Worm (Caenorhabditis elegans) whole organism, L4 larva: ENCODE results near the gene pqn-54.

Experiments
- F26F4.8 ChIP-seq: fragments of 200-800 bp; sonication (Bioruptor generic); conservative IDR thresholded peaks from 2 replicates; pipeline ENCODE4 v1.3.6; 2022; ENCODE audit warnings: missing genetic modification characterization, missing compliant biosample characterization
- F44E2.7 ChIP-seq: fragments of 200-800 bp; sonication (Bioruptor generic); IDR thresholded peaks from 2 replicates; pipeline ENCODE4 v2.1.2; 2022; ENCODE audit warnings: missing genetic modification characterization, missing compliant biosample characterization
- F49E8.2 ChIP-seq: sonication (generic microtip); optimal IDR thresholded peaks from 2 replicates; lab custom pipeline; 2016; ENCODE audit warnings: missing compliant biosample characterization, mild to moderate bottlenecking, missing genetic modification characterization, borderline replicate concordance
- T20F7.1 ChIP-seq: fragments of 200-800 bp; sonication (Bioruptor generic); optimal IDR thresholded peaks from 2 replicates; lab custom pipeline; 2018; ENCODE audit warnings: mild to moderate bottlenecking, missing genetic modification characterization, missing compliant biosample characterization
- T26A8.4 ChIP-seq: fragments of 200-800 bp; sonication (Bioruptor generic); IDR thresholded peaks from 2 replicates; pipeline ENCODE4 v1.3.6; 2022; ENCODE audit warnings: missing genetic modification characterization, missing compliant biosample characterization
- Y48G9A.11 ChIP-seq: fragments of 200-800 bp; sonication (Bioruptor generic); IDR thresholded peaks from 2 replicates; pipeline ENCODE4 v1.3.6; 2022; ENCODE audit warnings: missing genetic modification reagents, missing genetic modification characterization, missing compliant biosample characterization
- ZK337.2 ChIP-seq: fragments of 200-800 bp; sonication (Bioruptor generic); IDR thresholded peaks from 2 replicates; pipeline ENCODE4 v1.3.6; 2022; ENCODE audit warnings: missing genetic modification reagents, missing genetic modification characterization, missing compliant biosample characterization
- attf-4 ChIP-seq: sonication (generic microtip); optimal IDR thresholded peaks from 3 replicates; lab custom pipeline; 2017; ENCODE audit warnings: missing biosample characterization, missing genetic modification characterization
- ceh-20 ChIP-seq: fragments of 200-800 bp; sonication (Bioruptor generic); IDR thresholded peaks from 2 replicates; pipeline ENCODE4 v1.3.6; 2022; ENCODE audit warnings: missing genetic modification reagents, missing genetic modification characterization, missing compliant biosample characterization
- ceh-28 ChIP-seq: fragments of 150-350 bp; optimal IDR thresholded peaks from 2 replicates; lab custom pipeline; 2014; ENCODE audit warnings: missing biosample characterization, missing genetic modification reagents, missing genetic modification characterization
- ceh-44 ChIP-seq: fragments of 200-800 bp; sonication (Bioruptor generic); IDR thresholded peaks from 2 replicates; pipeline ENCODE4 v1.3.6; 2022; ENCODE audit warnings: missing genetic modification reagents, missing genetic modification characterization, missing compliant biosample characterization
- ceh-62 ChIP-seq: sonication (generic microtip); optimal IDR thresholded peaks from 2 replicates; lab custom pipeline; 2017; ENCODE audit warnings: missing biosample characterization, missing genetic modification characterization
- ceh-82 ChIP-seq: sonication (generic microtip); optimal IDR thresholded peaks from 2 replicates; lab custom pipeline; 2017; ENCODE audit warnings: missing biosample characterization, missing genetic modification characterization
- ces-1 ChIP-seq: fragments of 150-350 bp; sonication (generic microtip); optimal IDR thresholded peaks from 4 replicates; lab custom pipeline; 2014; ENCODE audit warnings: missing biosample characterization, missing genetic modification reagents, missing genetic modification characterization
- ctbp-1 ChIP-seq: fragments of 200-800 bp; sonication (Bioruptor generic); IDR thresholded peaks from 2 replicates; pipeline ENCODE4 v1.3.6; 2022; ENCODE audit warnings: missing genetic modification reagents, missing genetic modification characterization, missing compliant biosample characterization
- daf-16 ChIP-seq, 3 experiments: sonication (generic microtip); optimal IDR thresholded peaks; 2 replicates each; lab custom pipeline; 2016 to 2017; ENCODE audit warnings: missing genetic modification characterization in 3 of 3, missing genetic modification reagents in 3 of 3, mild to moderate bottlenecking in 2 of 3, missing compliant biosample characterization in 2 of 3, missing biosample characterization in 1 of 3, moderate library complexity in 1 of 3
- daf-8 ChIP-seq: fragments of 200-800 bp; sonication (Bioruptor generic); IDR thresholded peaks from 2 replicates; pipeline ENCODE4 v1.3.6; 2022; ENCODE audit warnings: missing genetic modification characterization, missing compliant biosample characterization
- dmd-8 ChIP-seq: fragments of 200-800 bp; sonication (Bioruptor generic); IDR thresholded peaks from 2 replicates; pipeline ENCODE4 v1.3.6; 2022; ENCODE audit warnings: missing genetic modification characterization, missing compliant biosample characterization
- dmd-9 ChIP-seq: fragments of 200-800 bp; sonication (Bioruptor generic); IDR thresholded peaks from 2 replicates; pipeline ENCODE4 v1.3.6; 2022; ENCODE audit warnings: missing genetic modification reagents, missing genetic modification characterization, missing compliant biosample characterization
- duxl-1 ChIP-seq: sonication (generic microtip); optimal IDR thresholded peaks from 2 replicates; lab custom pipeline; 2016; ENCODE audit warnings: mild to moderate bottlenecking, missing genetic modification characterization, moderate library complexity, missing compliant biosample characterization; ENCODE audit not compliant: poor library complexity
- dve-1 ChIP-seq: sonication (generic microtip); optimal IDR thresholded peaks from 2 replicates; lab custom pipeline; 2017; ENCODE audit warnings: antibody characterized with exemption, mild to moderate bottlenecking, missing genetic modification characterization, missing compliant biosample characterization; ENCODE audit not compliant: insufficient read depth
- fos-1 ChIP-seq: fragments of 150-350 bp; optimal IDR thresholded peaks from 2 replicates; lab custom pipeline; 2014; ENCODE audit warnings: missing biosample characterization, missing genetic modification characterization
- gei-8 ChIP-seq: fragments of 200-800 bp; sonication (Bioruptor generic); optimal IDR thresholded peaks from 2 replicates; lab custom pipeline; 2018; ENCODE audit warnings: mild to moderate bottlenecking, missing genetic modification characterization, missing compliant biosample characterization
- hlh-11 ChIP-seq: fragments of 200-800 bp; sonication (Bioruptor generic); optimal IDR thresholded peaks from 2 replicates; lab custom pipeline; 2018; ENCODE audit warnings: mild to moderate bottlenecking, missing genetic modification characterization, missing compliant biosample characterization
- hlh-30 ChIP-seq: sonication (generic microtip); optimal IDR thresholded peaks from 2 replicates; lab custom pipeline; 2017; ENCODE audit warnings: antibody characterized with exemption, mild to moderate bottlenecking, missing genetic modification characterization, missing compliant biosample characterization; ENCODE audit not compliant: insufficient read depth
- lim-7 ChIP-seq: fragments of 200-800 bp; sonication (Bioruptor generic); IDR thresholded peaks from 2 replicates; pipeline ENCODE4 v1.3.6; 2022; ENCODE audit warnings: missing genetic modification characterization, missing compliant biosample characterization
- lin-13 ChIP-seq: fragments of 150-350 bp; optimal IDR thresholded peaks from 2 replicates; lab custom pipeline; 2014; ENCODE audit warnings: missing biosample characterization, missing genetic modification reagents, missing genetic modification characterization
- lin-15B ChIP-seq: fragments of 150-350 bp; sonication (generic microtip); optimal IDR thresholded peaks from 3 replicates; lab custom pipeline; 2014; ENCODE audit warnings: missing biosample characterization, missing genetic modification characterization
- lin-29 ChIP-seq: fragments of 200-800 bp; sonication (Bioruptor generic); IDR thresholded peaks from 2 replicates; pipeline ENCODE4 v1.3.6; 2022; ENCODE audit warnings: missing genetic modification reagents, missing genetic modification characterization, missing compliant biosample characterization
- lir-3 ChIP-seq: sonication (generic microtip); optimal IDR thresholded peaks from 2 replicates; lab custom pipeline; 2016; ENCODE audit warnings: mild to moderate bottlenecking, missing genetic modification characterization, missing compliant biosample characterization
- madf-5 ChIP-seq, 2 experiments: fragments of 200-800 bp; sonication (Bioruptor generic); IDR thresholded peaks; 2 replicates each; pipeline ENCODE4 v1.3.6; 2022; ENCODE audit warnings: missing compliant biosample characterization in 2 of 2, missing genetic modification characterization in 2 of 2
- madf-9 ChIP-seq: fragments of 200-800 bp; sonication (Bioruptor generic); conservative IDR thresholded peaks from 2 replicates; pipeline ENCODE4 v1.3.6; 2022; ENCODE audit warnings: missing genetic modification reagents, missing genetic modification characterization, missing compliant biosample characterization
- mdl-1 ChIP-seq, 2 experiments: fragments of 150-350 bp in 1 of 2; sonication (generic microtip) in 1 of 2; optimal IDR thresholded peaks; 2 replicates each; lab custom pipeline; 2014 to 2017; ENCODE audit warnings: missing biosample characterization in 2 of 2, missing genetic modification characterization in 2 of 2
- nhr-25 ChIP-seq: sonication (generic microtip); optimal IDR thresholded peaks from 2 replicates; lab custom pipeline; 2017; ENCODE audit warnings: missing genetic modification characterization, mild to moderate bottlenecking, missing compliant biosample characterization, antibody characterized with exemption, moderate library complexity, borderline replicate concordance; ENCODE audit not compliant: insufficient read depth
- nhr-28 ChIP-seq: fragments of 150-350 bp; optimal IDR thresholded peaks from 2 replicates; lab custom pipeline; 2014; ENCODE audit warnings: missing biosample characterization, missing genetic modification characterization
- nhr-42 ChIP-seq: fragments of 200-800 bp; sonication (Bioruptor generic); IDR thresholded peaks from 2 replicates; pipeline ENCODE4 v1.3.6; 2022; ENCODE audit warnings: missing genetic modification characterization, missing compliant biosample characterization
- nhr-48 ChIP-seq: sonication (generic microtip); optimal IDR thresholded peaks from 2 replicates; lab custom pipeline; 2016; ENCODE audit warnings: mild to moderate bottlenecking, missing genetic modification characterization, missing compliant biosample characterization
- nhr-76 ChIP-seq: fragments of 150-350 bp; optimal IDR thresholded peaks from 2 replicates; lab custom pipeline; 2014; ENCODE audit warnings: missing biosample characterization, missing genetic modification characterization
- nhr-77 ChIP-seq: fragments of 150-350 bp; optimal IDR thresholded peaks from 2 replicates; lab custom pipeline; 2014; ENCODE audit warnings: missing biosample characterization, missing genetic modification characterization
- php-3 ChIP-seq: fragments of 200-800 bp; sonication (Bioruptor generic); IDR thresholded peaks from 2 replicates; pipeline ENCODE4 v1.3.6; 2022; ENCODE audit warnings: missing genetic modification reagents, missing genetic modification characterization, missing compliant biosample characterization
- pqm-1 ChIP-seq: sonication (generic microtip); optimal IDR thresholded peaks from 2 replicates; lab custom pipeline; 2017; ENCODE audit warnings: missing biosample characterization, missing genetic modification characterization
- set-16 ChIP-seq: fragments of 200-800 bp; sonication (Bioruptor generic); IDR thresholded peaks from 2 replicates; pipeline ENCODE4 v1.3.6; 2022; ENCODE audit warnings: missing genetic modification reagents, missing genetic modification characterization, missing compliant biosample characterization
- spr-1 ChIP-seq: sonication (generic microtip); optimal IDR thresholded peaks from 2 replicates; lab custom pipeline; 2016; ENCODE audit warnings: mild to moderate bottlenecking, missing genetic modification characterization, missing compliant biosample characterization
- tag-97 ChIP-seq: fragments of 200-800 bp; sonication (Bioruptor generic); IDR thresholded peaks from 2 replicates; pipeline ENCODE4 v1.3.6; 2022; ENCODE audit warnings: missing genetic modification characterization, missing compliant biosample characterization
- tra-1 ChIP-seq: fragments of 200-800 bp; sonication (Bioruptor generic); IDR thresholded peaks from 2 replicates; pipeline ENCODE4 v1.3.6; 2022; ENCODE audit warnings: missing genetic modification reagents, missing genetic modification characterization, missing compliant biosample characterization
- unc-39 ChIP-seq: sonication (generic microtip); optimal IDR thresholded peaks from 2 replicates; lab custom pipeline; 2017; ENCODE audit warnings: missing biosample characterization, missing genetic modification characterization
- unc-62 ChIP-seq, 3 experiments: fragments of 150-350 bp in 1 of 3; sonication (generic microtip); optimal IDR thresholded peaks in 2 of 3; peaks in 1 of 3; 1 replicate in 1 of 3; 2 replicates in 2 of 3; lab custom pipeline; 2014 to 2017; ENCODE audit warnings: missing biosample characterization in 3 of 3, missing genetic modification characterization in 3 of 3, missing genetic modification reagents in 3 of 3, missing genotype in 1 of 3
- vab-7 ChIP-seq: fragments of 200-800 bp; sonication (Bioruptor generic); IDR thresholded peaks from 2 replicates; pipeline ENCODE4 v1.3.6; 2022; ENCODE audit warnings: missing genetic modification reagents, missing genetic modification characterization, missing compliant biosample characterization
- zip-2 ChIP-seq: fragments of 150-350 bp; optimal IDR thresholded peaks from 2 replicates; lab custom pipeline; 2014; ENCODE audit warnings: missing biosample characterization, missing genetic modification characterization

Gene pqn-54

ce11 chrV:1474486-1475125 is 9.8 kb downstream of the pqn-54 start, which contains the start of the genes F53E2.2 and unc-60 (continued):
- TF ChIP-seq lin-15B (tag; lab: Kevin White, UChicago) (no peak), ceh-62 (tag; lab: Kevin White, UChicago) (no peak), lir-3 (tag; lab: Kevin White, UChicago) (no peak), pqm-1 (tag; lab: Kevin White, UChicago) (no peak), duxl-1 (no peak), hlh-30 (tag; lab: Kevin White, UChicago) (peak; percentile 72), mdl-1 (tag; optimal IDR thresholded peaks at IDR 0.05; lab: Kevin White, UChicago) (peak; percentile 12 to 77), attf-4 (no peak), lin-13 (GFP tag; lab: Kevin White, UChicago) (no peak), daf-8 (GFP tag; lab: Robert Waterston, UW) (no peak), daf-16 (GFP tag; optimal IDR thresholded peaks at IDR 0.05; lab: Kevin White, UChicago) (peak; percentile 11 to 27), daf-16 (tag; optimal IDR thresholded peaks at IDR 0.05; lab: Kevin White, UChicago) (peak; percentile 59), ceh-28 (tag; lab: Kevin White, UChicago) (no peak), ceh-44 (GFP tag; lab: Robert Waterston, UW) (no peak), tra-1 (no peak; the same call in 1 of the 2 replicates), dve-1 (tag; lab: Kevin White, UChicago) (peak; percentile 45), dmd-9 (GFP tag; lab: Robert Waterston, UW) (no peak), gei-8 (GFP tag; lab: Kevin White, UChicago) (no peak), hlh-11 (peak; percentile 80), nhr-42 (GFP tag; lab: Robert Waterston, UW) (no peak), F44E2.7 (GFP tag; lab: Robert Waterston, UW) (no peak), madf-9 (GFP tag; lab: Robert Waterston, UW) (no peak; the same call in 1 of the 2 replicates), nhr-25 (tag; lab: Kevin White, UChicago) (no peak), madf-5 (GFP tag; IDR thresholded peaks at IDR 0.05; lab: Robert Waterston, UW) (0 out of 4 replicates have a peak, but pooled peaks of 1 of the 2 experiments have one; percentile 36), lin-29 (GFP tag; lab: Robert Waterston, UW) (peak; percentile 54; the same call in 1 of the 2 replicates), nhr-48 (tag; lab: Kevin White, UChicago) (peak; percentile 4), nhr-77 (tag; lab: Kevin White, UChicago) (no peak), T26A8.4 (GFP tag; lab: Robert Waterston, UW) (peak; percentile 59), dmd-8 (GFP tag; lab: Robert Waterston, UW) (no peak), fos-1 (tag; lab: Kevin White, UChicago) (no peak), php-3 (GFP tag; lab: Robert Waterston, UW) (no peak), tag-97 (GFP tag; lab: Robert Waterston, UW) (no peak), vab-7 (GFP tag; lab: Robert Waterston, UW) (0 out of 2 replicates have a peak, but pooled peaks have one; percentile 32), F49E8.2 (tag; lab: Kevin White, UChicago) (no peak), ceh-82 (tag; lab: Kevin White, UChicago) (no peak), lim-7 (GFP tag; lab: Robert Waterston, UW) (0 out of 2 replicates have a peak, but pooled peaks have one; percentile 44), unc-39 (tag; lab: Kevin White, UChicago) (no peak), ces-1 (GFP tag; lab: Kevin White, UChicago) (peak; percentile 16), set-16 (GFP tag; lab: Robert Waterston, UW) (peak; percentile 89), unc-62 (GFP tag; optimal IDR thresholded peaks at IDR 0.05 in 1 of 2; lab: Kevin White, UChicago) (peak in 1 of 2 experiments; percentile 92), unc-62 (tag; optimal IDR thresholded peaks at IDR 0.05; lab: Kevin White, UChicago) (no peak), Y48G9A.11 (GFP tag; lab: Robert Waterston, UW) (no peak), spr-1 (tag; lab: Kevin White, UChicago) (peak; percentile 37), zip-2 (no peak), ctbp-1 (peak; percentile 38), T20F7.1 (no peak), nhr-76 (no peak), ceh-20 (GFP tag; lab: Robert Waterston, UW) (0 out of 2 replicates have a peak, but pooled peaks have one; percentile 29), ZK337.2 (GFP tag; lab: Robert Waterston, UW) (no peak), F26F4.8 (GFP tag; lab: Robert Waterston, UW) (no peak), nhr-28 (peak; percentile 53)
